Worm (Caenorhabditis elegans) whole organism, young adult: ENCODE measurements around the gene ZK381.62.

Experiments used
- B0261.1 ChIP-seq: sonication (generic microtip); optimal IDR thresholded peaks from 2 replicates; lab custom pipeline; 2016; ENCODE audit warnings: mild to moderate bottlenecking, missing genetic modification characterization, moderate library complexity, missing compliant biosample characterization
- B0336.3 ChIP-seq: fragments of 200-800 bp; sonication (Bioruptor generic); IDR thresholded peaks from 2 replicates; pipeline ENCODE4 v1.3.6; 2022; ENCODE audit warnings: missing genetic modification characterization, missing compliant biosample characterization
- C06A6.2 ChIP-seq: fragments of 200-800 bp; sonication (Bioruptor generic); conservative IDR thresholded peaks from 2 replicates; pipeline ENCODE4 v1.3.6; 2022; ENCODE audit warnings: missing genetic modification characterization, missing compliant biosample characterization
- F39B2.1 ChIP-seq: fragments of 200-800 bp; sonication (Bioruptor generic); IDR thresholded peaks from 2 replicates; pipeline ENCODE4 v1.3.6; 2022; ENCODE audit warnings: missing genetic modification reagents, missing genetic modification characterization, missing compliant biosample characterization
- F52B5.7 ChIP-seq: sonication (generic microtip); optimal IDR thresholded peaks from 2 replicates; lab custom pipeline; 2016; ENCODE audit warnings: mild to moderate bottlenecking, missing genetic modification characterization, missing compliant biosample characterization
- F57C9.4 ChIP-seq: sonication (generic microtip); optimal IDR thresholded peaks from 2 replicates; lab custom pipeline; 2017; ENCODE audit warnings: mild to moderate bottlenecking, missing genetic modification characterization, missing compliant biosample characterization
- T07F8.4 ChIP-seq: sonication (generic microtip); optimal IDR thresholded peaks from 2 replicates; lab custom pipeline; 2016; ENCODE audit warnings: mild to moderate bottlenecking, missing genetic modification characterization, moderate library complexity, missing compliant biosample characterization
- Y56A3A.18 ChIP-seq: fragments of 200-800 bp; sonication (Bioruptor generic); IDR thresholded peaks from 2 replicates; pipeline ENCODE4 v1.3.6; 2022; ENCODE audit warnings: missing genetic modification reagents, missing genetic modification characterization, missing compliant biosample characterization
- Y95B8A.8 ChIP-seq: fragments of 200-800 bp; sonication (Bioruptor generic); IDR thresholded peaks from 2 replicates; pipeline ENCODE4 v1.3.6; 2022; ENCODE audit warnings: missing genetic modification reagents, missing genetic modification characterization, missing compliant biosample characterization
- atf-7 ChIP-seq: sonication (generic microtip); optimal IDR thresholded peaks from 2 replicates; lab custom pipeline; 2017; ENCODE audit warnings: mild to moderate bottlenecking, missing genetic modification characterization, missing compliant biosample characterization
- attf-5 ChIP-seq: fragments of 200-800 bp; sonication (Bioruptor generic); optimal IDR thresholded peaks from 2 replicates; lab custom pipeline; 2018; ENCODE audit warnings: mild to moderate bottlenecking, missing genetic modification characterization, missing compliant biosample characterization
- ccch-3 ChIP-seq: fragments of 200-800 bp; sonication (Bioruptor generic); optimal IDR thresholded peaks from 2 replicates; lab custom pipeline; 2018; ENCODE audit warnings: mild to moderate bottlenecking, missing genetic modification characterization, missing compliant biosample characterization
- cebp-1 ChIP-seq, 2 experiments: fragments of 200-800 bp in 1 of 2; sonication (Bioruptor generic) in 1 of 2; sonication (generic microtip) in 1 of 2; IDR thresholded peaks in 1 of 2; optimal IDR thresholded peaks in 1 of 2; 2 replicates each; pipeline versions ENCODE4 v1.3.6 to Lab custom; 2017 to 2022; ENCODE audit warnings: missing compliant biosample characterization in 2 of 2, missing genetic modification characterization in 2 of 2, mild to moderate bottlenecking in 1 of 2, missing genetic modification reagents in 1 of 2, moderate library complexity in 1 of 2
- cebp-2 ChIP-seq: fragments of 200-800 bp; sonication (Bioruptor generic); IDR thresholded peaks from 2 replicates; pipeline ENCODE4 v1.3.6; 2022; ENCODE audit warnings: missing genetic modification characterization, missing compliant biosample characterization
- ceh-27 ChIP-seq: fragments of 200-800 bp; sonication (Bioruptor generic); optimal IDR thresholded peaks from 2 replicates; lab custom pipeline; 2018; ENCODE audit warnings: mild to moderate bottlenecking, missing genetic modification characterization, moderate library complexity, missing compliant biosample characterization
- ceh-79 ChIP-seq: sonication (generic microtip); optimal IDR thresholded peaks from 2 replicates; lab custom pipeline; 2017; ENCODE audit warnings: mild to moderate bottlenecking, missing genetic modification characterization, missing compliant biosample characterization
- chd-7 ChIP-seq: sonication (generic microtip); optimal IDR thresholded peaks from 2 replicates; lab custom pipeline; 2016; ENCODE audit warnings: mild to moderate bottlenecking, missing genetic modification characterization, moderate library complexity, missing compliant biosample characterization
- die-1 ChIP-seq: sonication (generic microtip); optimal IDR thresholded peaks from 2 replicates; lab custom pipeline; 2016; ENCODE audit warnings: missing genotype, mild to moderate bottlenecking, missing genetic modification characterization, missing compliant biosample characterization
- egl-18 ChIP-seq: fragments of 200-800 bp; sonication (Bioruptor generic); IDR thresholded peaks from 2 replicates; pipeline ENCODE4 v1.3.6; 2022; ENCODE audit warnings: missing genetic modification reagents, missing genetic modification characterization, missing compliant biosample characterization
- egrh-3 ChIP-seq: fragments of 200-800 bp; sonication (Bioruptor generic); IDR thresholded peaks from 2 replicates; pipeline ENCODE4 v1.3.6; 2022; ENCODE audit warnings: missing genetic modification reagents, missing genetic modification characterization, missing compliant biosample characterization
- ekl-4 ChIP-seq: fragments of 200-800 bp; sonication (Bioruptor generic); IDR thresholded peaks from 2 replicates; pipeline ENCODE4 v1.3.6; 2022; ENCODE audit warnings: missing genetic modification reagents, missing genetic modification characterization, missing compliant biosample characterization
- hlh-12 ChIP-seq: sonication (generic microtip); optimal IDR thresholded peaks from 2 replicates; lab custom pipeline; 2016; ENCODE audit warnings: missing genetic modification characterization, missing compliant biosample characterization
- hrde-1 ChIP-seq: sonication (generic microtip); optimal IDR thresholded peaks from 2 replicates; lab custom pipeline; 2016; ENCODE audit warnings: missing genetic modification characterization, mild to moderate bottlenecking, missing compliant biosample characterization, moderate library complexity, missing genotype, missing genetic modification reagents, borderline replicate concordance
- lag-1 ChIP-seq: fragments of 200-800 bp; sonication (Bioruptor generic); IDR thresholded peaks from 2 replicates; pipeline ENCODE4 v1.3.6; 2022; ENCODE audit warnings: missing genetic modification reagents, missing genetic modification characterization, missing compliant biosample characterization
- let-526 ChIP-seq: fragments of 200-800 bp; sonication (Bioruptor generic); IDR thresholded peaks from 2 replicates; pipeline ENCODE4 v1.3.6; 2022; ENCODE audit warnings: missing genetic modification reagents, missing genetic modification characterization, missing compliant biosample characterization
- lin-54 ChIP-seq: fragments of 200-800 bp; sonication (Bioruptor generic); optimal IDR thresholded peaks from 2 replicates; lab custom pipeline; 2018; ENCODE audit warnings: mild to moderate bottlenecking, missing genetic modification characterization, missing compliant biosample characterization
- madf-10 ChIP-seq: sonication (generic microtip); optimal IDR thresholded peaks from 2 replicates; lab custom pipeline; 2016; ENCODE audit warnings: mild to moderate bottlenecking, missing genetic modification characterization, missing compliant biosample characterization
- nfya-2 ChIP-seq: fragments of 200-800 bp; sonication (Bioruptor generic); IDR thresholded peaks from 2 replicates; pipeline ENCODE4 v1.3.6; 2022; ENCODE audit warnings: missing genetic modification reagents, missing genetic modification characterization, missing compliant biosample characterization
- nfyb-1 ChIP-seq: fragments of 200-800 bp; sonication (Bioruptor generic); IDR thresholded peaks from 2 replicates; pipeline ENCODE4 v1.3.6; 2022; ENCODE audit warnings: missing genetic modification reagents, missing genetic modification characterization, missing compliant biosample characterization
- nhr-80 ChIP-seq: sonication (generic microtip); optimal IDR thresholded peaks from 2 replicates; lab custom pipeline; 2016; ENCODE audit warnings: missing genetic modification characterization, missing compliant biosample characterization
- pbrm-1 ChIP-seq: fragments of 200-800 bp; sonication (Bioruptor generic); IDR thresholded peaks from 2 replicates; pipeline ENCODE4 v1.3.6; 2022; ENCODE audit warnings: missing genetic modification reagents, missing genetic modification characterization, missing compliant biosample characterization
- pha-4 ChIP-seq: fragments of 150-350 bp; sonication (generic microtip); optimal IDR thresholded peaks from 2 replicates; lab custom pipeline; 2014; ENCODE audit warnings: missing biosample characterization, missing genetic modification reagents, missing genetic modification characterization
- sea-2 ChIP-seq: fragments of 200-800 bp; sonication (Bioruptor generic); IDR thresholded peaks from 2 replicates; pipeline ENCODE4 v1.3.6; 2022; ENCODE audit warnings: missing genetic modification characterization, missing compliant biosample characterization
- snpc-1.1 ChIP-seq: sonication (generic microtip); optimal IDR thresholded peaks from 2 replicates; lab custom pipeline; 2017; ENCODE audit warnings: missing genetic modification characterization, mild to moderate bottlenecking, missing compliant biosample characterization, antibody characterized with exemption, moderate library complexity, missing genotype, missing genetic modification reagents; ENCODE audit not compliant: insufficient read depth
- snpc-1.3 ChIP-seq: sonication (generic microtip); optimal IDR thresholded peaks from 2 replicates; lab custom pipeline; 2017; ENCODE audit warnings: missing genetic modification characterization, mild to moderate bottlenecking, missing compliant biosample characterization, antibody characterized with exemption, moderate library complexity, missing genotype, missing genetic modification reagents; ENCODE audit not compliant: insufficient read depth
- snpc-4 ChIP-seq, 5 experiments: fragments of 150-350 bp in 1 of 5; sonication (generic microtip) in 4 of 5; optimal IDR thresholded peaks; 2 replicates each; lab custom pipeline; 2014 to 2018; ENCODE audit warnings: missing genetic modification characterization in 5 of 5, missing biosample characterization in 3 of 5, antibody characterized with exemption in 2 of 5, mild to moderate bottlenecking in 2 of 5, missing compliant biosample characterization in 2 of 5, missing genotype in 2 of 5, moderate library complexity in 2 of 5, missing genetic modification reagents in 1 of 5
- sptf-2 ChIP-seq: fragments of 200-800 bp; sonication (Bioruptor generic); optimal IDR thresholded peaks from 2 replicates; lab custom pipeline; 2018; ENCODE audit warnings: mild to moderate bottlenecking, missing genetic modification characterization, missing compliant biosample characterization
- tbp1 ChIP-seq: fragments of 200-800 bp; sonication (Bioruptor generic); optimal IDR thresholded peaks from 2 replicates; lab custom pipeline; 2018; ENCODE audit warnings: mild to moderate bottlenecking, missing genetic modification characterization, missing compliant biosample characterization
- zim-3 ChIP-seq: sonication (generic microtip); optimal IDR thresholded peaks from 2 replicates; lab custom pipeline; 2017; ENCODE audit warnings: mild to moderate bottlenecking, missing genetic modification characterization, moderate library complexity, missing compliant biosample characterization
- ztf-26 ChIP-seq: sonication (generic microtip); optimal IDR thresholded peaks from 2 replicates; lab custom pipeline; 2017; ENCODE audit warnings: missing genetic modification characterization, missing compliant biosample characterization
- ztf-3 ChIP-seq: fragments of 200-800 bp; sonication (Bioruptor generic); optimal IDR thresholded peaks from 2 replicates; lab custom pipeline; 2018; ENCODE audit warnings: mild to moderate bottlenecking, missing genetic modification characterization, missing compliant biosample characterization
- ztf-6 ChIP-seq: fragments of 200-800 bp; sonication (Bioruptor generic); IDR thresholded peaks from 2 replicates; pipeline ENCODE4 v1.3.6; 2022; ENCODE audit warnings: missing genetic modification reagents, missing genetic modification characterization, missing compliant biosample characterization

Gene ZK381.62

ce11 chrIV:6971213-6971612 lies at the start of gene ZK381.62:
ZK381.62 (minus strand) TSS chrIV:6971313.
- TF ChIP-seq ekl-4 (no peak), attf-5 (GFP tag; lab: Kevin White, UChicago) (no peak), pbrm-1 (GFP tag; lab: Robert Waterston, UW) (no peak), ztf-26 (tag; lab: Kevin White, UChicago) (no peak), die-1 (tag; lab: Kevin White, UChicago) (no peak), ztf-3 (GFP tag; lab: Kevin White, UChicago) (no peak), snpc-1.1 (tag; lab: Kevin White, UChicago) (no peak), madf-10 (no peak), nfyb-1 (GFP tag; lab: Robert Waterston, UW) (no peak), snpc-1.3 (tag; lab: Kevin White, UChicago) (no peak), T07F8.4 (tag; lab: Kevin White, UChicago) (no peak), F57C9.4 (tag; lab: Kevin White, UChicago) (no peak), ztf-6 (GFP tag; lab: Robert Waterston, UW) (no peak), chd-7 (tag; lab: Kevin White, UChicago) (no peak)

ce11 chrIV:7020630-7021029 lies 49.5 kb upstream of the ZK381.62 start:
- no peak for TF ChIP-seq F39B2.1
- no peak for TF ChIP-seq egl-18 (GFP tag; lab: Robert Waterston, UW)
- TF ChIP-seq ceh-27 (GFP tag; lab: Kevin White, UChicago), result no peak
- 0 out of 2 replicates have a peak, but pooled peaks have one; percentile 15 for TF ChIP-seq cebp-1 (GFP tag; IDR thresholded peaks at IDR 0.05; lab: Robert Waterston, UW)
- peak; percentile 50 for TF ChIP-seq cebp-1 (tag; optimal IDR thresholded peaks at IDR 0.05; lab: Kevin White, UChicago)
- TF ChIP-seq pha-4 (tag; lab: Kevin White, UChicago), result peak; percentile 42
- no peak for TF ChIP-seq ceh-79
- TF ChIP-seq atf-7 (tag; lab: Kevin White, UChicago), result peak; percentile 9
- no peak for TF ChIP-seq snpc-4 (GFP tag; optimal IDR thresholded peaks at IDR 0.05; lab: Kevin White, UChicago)
- TF ChIP-seq snpc-4 (tag; optimal IDR thresholded peaks at IDR 0.05; lab: Kevin White, UChicago), result peak in 1 of 4 experiments; percentile 4
- no peak for TF ChIP-seq nfya-2 (GFP tag; lab: Robert Waterston, UW)
- peak; percentile 19 for TF ChIP-seq ztf-26 (tag; lab: Kevin White, UChicago)
- TF ChIP-seq hrde-1 (tag; lab: Kevin White, UChicago), result no peak
- peak; percentile 5 for TF ChIP-seq tbp1
- TF ChIP-seq nhr-80, result peak; percentile 78
- TF ChIP-seq ccch-3 (GFP tag; lab: Kevin White, UChicago), result no peak
- TF ChIP-seq attf-5 (GFP tag; lab: Kevin White, UChicago), result peak; percentile 38

- TF ChIP-seq B0261.1 (no peak), ceh-27 (GFP tag; lab: Kevin White, UChicago) (peak; percentile 9)
Measured at ce11 chrIV:7018623-7019022, 47.5 kb upstream of the ZK381.62 start.

DNA sequence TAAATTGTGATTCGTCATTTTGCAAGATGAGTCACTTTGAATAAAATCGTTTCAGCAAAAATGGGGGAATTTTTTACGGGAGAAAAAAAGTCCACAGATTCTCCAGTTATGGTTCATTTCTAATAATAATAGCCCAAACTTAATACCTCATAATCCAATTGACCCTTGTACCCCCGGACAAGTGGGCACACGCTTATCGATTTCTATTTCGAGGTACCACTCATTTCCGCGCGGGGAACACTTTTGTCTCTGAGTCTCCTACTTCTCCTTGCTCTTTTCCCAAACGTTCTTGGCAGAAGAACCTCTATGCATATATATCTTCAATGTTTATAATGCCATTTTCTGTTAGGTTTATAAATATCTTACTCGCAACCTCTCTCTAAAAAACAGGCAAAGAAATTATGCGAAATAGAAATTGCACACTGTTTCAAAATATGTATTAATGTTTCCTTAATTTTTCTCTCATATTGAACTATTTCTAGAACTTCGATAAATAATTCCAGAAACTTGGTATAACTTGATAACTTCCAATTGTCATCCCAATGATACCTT lies 46.1 kb upstream of the ZK381.62 start, which contains the start of gene gldi-4:
gldi-4 (plus strand) TSS at position 502 of the 552 bp plus-strand sequence.
- no peak for TF ChIP-seq Y56A3A.18 (GFP tag; lab: Robert Waterston, UW)
- TF ChIP-seq egrh-3 (GFP tag; lab: Robert Waterston, UW), result no peak
- no peak for TF ChIP-seq sea-2
- no peak for TF ChIP-seq sptf-2
- TF ChIP-seq C06A6.2 (GFP tag; lab: Robert Waterston, UW), result no peak
- no peak for TF ChIP-seq F52B5.7 (tag; lab: Kevin White, UChicago)
- no peak for TF ChIP-seq lin-54
- no peak for TF ChIP-seq ztf-3 (GFP tag; lab: Kevin White, UChicago)
- no peak for TF ChIP-seq cebp-1 (GFP tag; IDR thresholded peaks at IDR 0.05; lab: Robert Waterston, UW)
- no peak for TF ChIP-seq cebp-1 (tag; optimal IDR thresholded peaks at IDR 0.05; lab: Kevin White, UChicago)
- no peak for TF ChIP-seq zim-3 (tag; lab: Kevin White, UChicago)
- no peak for TF ChIP-seq cebp-2 (GFP tag; lab: Robert Waterston, UW)
- no peak for TF ChIP-seq lag-1 (GFP tag; lab: Robert Waterston, UW)
- no peak for TF ChIP-seq let-526
- no peak for TF ChIP-seq Y95B8A.8 (GFP tag; lab: Robert Waterston, UW)
- TF ChIP-seq hlh-12 (tag; lab: Kevin White, UChicago), result no peak
- TF ChIP-seq B0336.3 (GFP tag; lab: Robert Waterston, UW), result no peak
- TF ChIP-seq, all 124 proteins: peak for 0
